Worm (Caenorhabditis elegans): ENCODE results near the gene gur-3.

The gur-3 gene

DNA sequence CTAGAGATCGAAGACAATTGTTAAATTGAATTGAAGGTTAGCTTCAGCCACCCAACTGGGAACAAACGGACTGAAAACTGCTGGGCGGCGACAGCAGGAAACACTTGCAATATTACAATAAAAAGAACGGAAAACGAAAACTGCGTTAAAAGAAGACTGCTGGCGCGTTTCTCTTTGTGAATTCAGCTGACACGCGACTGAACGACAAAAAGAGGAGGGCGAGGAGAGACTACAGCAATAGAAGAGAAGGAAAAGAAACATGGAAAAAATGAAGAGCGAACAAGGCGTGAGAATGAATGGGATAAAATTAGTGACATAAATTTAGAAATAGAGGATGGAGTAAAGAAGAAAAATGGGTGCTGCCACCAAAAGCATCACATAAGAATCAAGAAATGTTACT, 28.4 kb downstream of the gur-3 start:
- TF ChIP-seq unc-120 (tag; optimal IDR thresholded peaks at IDR 0.05; ENCODE audit: poor library complexity, severe bottlenecking), result peak; percentile 82
- no peak for TF ChIP-seq mls-2 (tag; optimal IDR thresholded peaks at IDR 0.05)
- peak; percentile 77 for TF ChIP-seq sptf-1 (tag; optimal IDR thresholded peaks at IDR 0.05)
- no peak for TF ChIP-seq unc-39 (tag; optimal IDR thresholded peaks at IDR 0.05)
- no peak for TF ChIP-seq lin-32 (GFP tag; optimal IDR thresholded peaks at IDR 0.05)
- TF ChIP-seq drap-1 (GFP tag; optimal IDR thresholded peaks at IDR 0.05), result peak; percentile 45
- TF ChIP-seq lsy-2 (tag; optimal IDR thresholded peaks at IDR 0.05), result peak; percentile 54
- TF ChIP-seq bed-3 (GFP tag; optimal IDR thresholded peaks at IDR 0.05), result no peak
- TF ChIP-seq zip-8 (tag; optimal IDR thresholded peaks at IDR 0.05), result no peak
- TF ChIP-seq ceh-83 (GFP tag; optimal IDR thresholded peaks at IDR 0.05), result no peak
- TF ChIP-seq elt-1 (tag; optimal IDR thresholded peaks at IDR 0.05; ENCODE audit: borderline replicate concordance, insufficient read depth), result no peak
- TF ChIP-seq unc-62 (GFP tag; optimal IDR thresholded peaks at IDR 0.05), result peak; percentile 78
- no peak for TF ChIP-seq nhr-12 (tag; optimal IDR thresholded peaks at IDR 0.05)
- TF ChIP-seq pha-4 (tag; optimal IDR thresholded peaks at IDR 0.05), result peak; percentile 39
- TF ChIP-seq ces-1 (GFP tag; optimal IDR thresholded peaks at IDR 0.05), result peak; percentile 79
- peak; percentile 27 for TF ChIP-seq ztf-11 (tag; optimal IDR thresholded peaks at IDR 0.05)
- TF ChIP-seq M03D4.4 (tag; optimal IDR thresholded peaks at IDR 0.05), result peak; percentile 27
- no peak for TF ChIP-seq flh-1 (GFP tag; optimal IDR thresholded peaks at IDR 0.05)
- peak; percentile 39 for TF ChIP-seq hlh-1 (tag; optimal IDR thresholded peaks at IDR 0.05)
- no peak for TF ChIP-seq tbx-8 (GFP tag; optimal IDR thresholded peaks at IDR 0.05)
- peak; percentile 91 for TF ChIP-seq nhr-237 (tag; optimal IDR thresholded peaks at IDR 0.05)
- peak; percentile 76 for TF ChIP-seq mep-1 (tag; optimal IDR thresholded peaks at IDR 0.05)

DNA sequence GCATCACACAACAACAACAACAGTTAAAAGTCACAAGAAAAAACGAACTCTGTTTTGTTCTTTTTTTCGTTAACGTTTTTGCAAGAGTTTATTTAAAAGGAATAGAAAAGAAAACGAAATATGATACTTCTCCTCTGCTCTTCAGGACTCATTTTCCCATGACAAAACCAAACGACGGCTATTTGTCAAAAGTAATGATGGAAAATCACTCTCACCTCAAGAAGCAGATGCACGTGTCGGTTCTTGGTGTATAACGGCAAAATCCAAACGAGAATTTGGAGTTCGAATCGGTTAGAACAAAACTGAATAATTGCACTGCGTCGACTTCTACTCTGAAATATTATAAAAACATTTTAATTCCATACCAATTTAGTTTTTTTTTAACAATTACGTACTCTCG, 29.1 kb downstream of the gur-3 start:
- TF ChIP-seq sptf-1 (tag; optimal IDR thresholded peaks at IDR 0.05) (no peak), pha-4 (tag; optimal IDR thresholded peaks at IDR 0.05) (no peak), bed-3 (GFP tag; optimal IDR thresholded peaks at IDR 0.05) (no peak), snpc-4 (tag; optimal IDR thresholded peaks at IDR 0.05) (no peak), mep-1 (tag; optimal IDR thresholded peaks at IDR 0.05) (no peak), lin-32 (GFP tag; optimal IDR thresholded peaks at IDR 0.05) (no peak), unc-39 (tag; optimal IDR thresholded peaks at IDR 0.05) (no peak), cnd-1 (tag; optimal IDR thresholded peaks at IDR 0.05) (no peak), ceh-83 (GFP tag; optimal IDR thresholded peaks at IDR 0.05) (no peak), unc-62 (GFP tag; optimal IDR thresholded peaks at IDR 0.05) (no peak), zip-8 (tag; optimal IDR thresholded peaks at IDR 0.05) (no peak), ceh-43 (GFP tag; optimal IDR thresholded peaks at IDR 0.05) (no peak), ceh-39 (tag; optimal IDR thresholded peaks at IDR 0.05) (no peak), unc-120 (tag; optimal IDR thresholded peaks at IDR 0.05; ENCODE audit: poor library complexity, severe bottlenecking) (no peak)

DNA sequence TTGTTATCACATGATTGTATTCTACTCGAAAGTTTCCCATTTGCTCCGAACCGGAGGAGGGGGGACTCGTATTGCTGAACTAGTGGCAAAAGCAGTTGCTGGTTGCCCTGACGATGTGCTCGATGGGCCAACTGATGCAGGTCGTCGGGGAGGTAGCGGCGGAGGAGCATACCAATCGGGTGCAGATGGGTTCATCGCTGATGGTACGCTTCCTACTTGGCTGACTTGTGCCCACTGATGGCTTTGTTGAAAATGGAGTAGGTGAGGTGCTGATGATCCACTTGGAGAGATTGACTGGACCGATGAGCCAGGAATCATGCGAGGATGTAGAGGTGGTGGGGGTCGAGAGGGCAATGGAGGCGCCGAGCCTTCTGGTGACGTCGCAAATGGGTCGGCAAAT, 32.5 kb downstream of the gur-3 start:
- no peak for TF ChIP-seq mls-2 (tag; optimal IDR thresholded peaks at IDR 0.05)
- TF ChIP-seq unc-39 (tag; optimal IDR thresholded peaks at IDR 0.05), result no peak
- no peak for TF ChIP-seq nhr-12 (tag; optimal IDR thresholded peaks at IDR 0.05)
- TF ChIP-seq sptf-1 (tag; optimal IDR thresholded peaks at IDR 0.05), result no peak
- TF ChIP-seq hlh-1 (tag; optimal IDR thresholded peaks at IDR 0.05), result no peak
- TF ChIP-seq lin-13 (tag; optimal IDR thresholded peaks at IDR 0.05), result no peak
- no peak for TF ChIP-seq unc-120 (tag; optimal IDR thresholded peaks at IDR 0.05; ENCODE audit: poor library complexity, severe bottlenecking)
- no peak for TF ChIP-seq nhr-76 (tag; optimal IDR thresholded peaks at IDR 0.05)
- TF ChIP-seq ces-1 (GFP tag; optimal IDR thresholded peaks at IDR 0.05), result no peak
- no peak for TF ChIP-seq nhr-2 (tag; optimal IDR thresholded peaks at IDR 0.05)
- no peak for TF ChIP-seq elt-1 (tag; optimal IDR thresholded peaks at IDR 0.05; ENCODE audit: borderline replicate concordance, insufficient read depth)
- TF ChIP-seq elt-3 (tag; optimal IDR thresholded peaks at IDR 0.05), result no peak
- TF ChIP-seq bed-3 (GFP tag; optimal IDR thresholded peaks at IDR 0.05), result no peak
- no peak for TF ChIP-seq sem-2 (GFP tag; optimal IDR thresholded peaks at IDR 0.05)
- TF ChIP-seq pha-4 (tag; optimal IDR thresholded peaks at IDR 0.05), result no peak
- no peak for TF ChIP-seq nhr-28 (tag; optimal IDR thresholded peaks at IDR 0.05)

DNA sequence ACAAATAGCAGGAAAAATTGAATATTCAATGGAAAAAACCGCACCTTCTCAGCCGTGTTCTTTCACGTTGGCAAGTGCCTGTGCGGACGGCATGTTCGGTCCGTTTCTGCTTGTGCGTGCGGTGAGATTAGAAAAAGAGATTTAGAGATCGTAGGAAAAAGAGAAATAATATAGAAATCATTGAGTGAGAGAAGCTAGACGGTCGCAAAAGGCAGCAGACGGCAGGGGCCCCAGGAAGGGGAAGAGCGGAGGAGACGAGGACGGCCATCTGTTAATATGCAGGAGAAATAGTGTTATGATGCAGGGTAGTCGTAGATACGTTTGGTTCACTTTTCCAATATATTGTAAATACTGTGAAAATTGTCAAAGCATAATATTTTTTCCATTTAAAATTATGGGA, 33.5 kb downstream of the gur-3 start, which contains the start of gene Y49A10A.2:
TSS of gene Y49A10A.2 (minus strand) at position 109 of the 400 bp plus-strand sequence.
- TF ChIP-seq elt-1 (tag; optimal IDR thresholded peaks at IDR 0.05; ENCODE audit: borderline replicate concordance, insufficient read depth) (no peak), pha-4 (tag; optimal IDR thresholded peaks at IDR 0.05) (peak; percentile 39), sem-2 (GFP tag; optimal IDR thresholded peaks at IDR 0.05) (no peak), zip-8 (tag; optimal IDR thresholded peaks at IDR 0.05) (no peak), nhr-237 (tag; optimal IDR thresholded peaks at IDR 0.05) (no peak), sptf-1 (tag; optimal IDR thresholded peaks at IDR 0.05) (no peak), nhr-12 (tag; optimal IDR thresholded peaks at IDR 0.05) (no peak), mep-1 (tag; optimal IDR thresholded peaks at IDR 0.05) (peak; percentile 51), mls-2 (tag; optimal IDR thresholded peaks at IDR 0.05) (no peak), ham-2 (GFP tag; optimal IDR thresholded peaks at IDR 0.05) (peak; percentile 27), nhr-76 (tag; optimal IDR thresholded peaks at IDR 0.05) (no peak), tbx-8 (GFP tag; optimal IDR thresholded peaks at IDR 0.05) (no peak), bed-3 (GFP tag; optimal IDR thresholded peaks at IDR 0.05) (no peak), mab-5 (tag; optimal IDR thresholded peaks at IDR 0.05) (no peak), lsy-2 (tag; optimal IDR thresholded peaks at IDR 0.05) (no peak), snpc-4 (tag; optimal IDR thresholded peaks at IDR 0.05) (no peak), lin-13 (tag; optimal IDR thresholded peaks at IDR 0.05) (no peak), unc-120 (tag; optimal IDR thresholded peaks at IDR 0.05; ENCODE audit: poor library complexity, severe bottlenecking) (peak; percentile 81), lin-32 (GFP tag; optimal IDR thresholded peaks at IDR 0.05) (peak; percentile 82), drap-1 (GFP tag; optimal IDR thresholded peaks at IDR 0.05) (no peak), cnd-1 (tag; optimal IDR thresholded peaks at IDR 0.05) (peak; percentile 88), ceh-83 (GFP tag; optimal IDR thresholded peaks at IDR 0.05) (no peak), unc-62 (GFP tag; optimal IDR thresholded peaks at IDR 0.05) (no peak), unc-39 (tag; optimal IDR thresholded peaks at IDR 0.05) (no peak), M03D4.4 (tag; optimal IDR thresholded peaks at IDR 0.05) (peak; percentile 36), ceh-43 (GFP tag; optimal IDR thresholded peaks at IDR 0.05) (no peak), nhr-2 (tag; optimal IDR thresholded peaks at IDR 0.05) (no peak), ztf-11 (tag; optimal IDR thresholded peaks at IDR 0.05) (no peak), ces-1 (GFP tag; optimal IDR thresholded peaks at IDR 0.05) (peak; percentile 50), flh-1 (GFP tag; optimal IDR thresholded peaks at IDR 0.05) (no peak), hlh-1 (tag; optimal IDR thresholded peaks at IDR 0.05) (peak; percentile 50), nhr-28 (tag; optimal IDR thresholded peaks at IDR 0.05) (no peak), ceh-39 (tag; optimal IDR thresholded peaks at IDR 0.05) (no peak)

Measured in whole organism, mixed stage, embryonic.